Worm (Caenorhabditis elegans): ENCODE data around the gene lido-8.

DNA sequence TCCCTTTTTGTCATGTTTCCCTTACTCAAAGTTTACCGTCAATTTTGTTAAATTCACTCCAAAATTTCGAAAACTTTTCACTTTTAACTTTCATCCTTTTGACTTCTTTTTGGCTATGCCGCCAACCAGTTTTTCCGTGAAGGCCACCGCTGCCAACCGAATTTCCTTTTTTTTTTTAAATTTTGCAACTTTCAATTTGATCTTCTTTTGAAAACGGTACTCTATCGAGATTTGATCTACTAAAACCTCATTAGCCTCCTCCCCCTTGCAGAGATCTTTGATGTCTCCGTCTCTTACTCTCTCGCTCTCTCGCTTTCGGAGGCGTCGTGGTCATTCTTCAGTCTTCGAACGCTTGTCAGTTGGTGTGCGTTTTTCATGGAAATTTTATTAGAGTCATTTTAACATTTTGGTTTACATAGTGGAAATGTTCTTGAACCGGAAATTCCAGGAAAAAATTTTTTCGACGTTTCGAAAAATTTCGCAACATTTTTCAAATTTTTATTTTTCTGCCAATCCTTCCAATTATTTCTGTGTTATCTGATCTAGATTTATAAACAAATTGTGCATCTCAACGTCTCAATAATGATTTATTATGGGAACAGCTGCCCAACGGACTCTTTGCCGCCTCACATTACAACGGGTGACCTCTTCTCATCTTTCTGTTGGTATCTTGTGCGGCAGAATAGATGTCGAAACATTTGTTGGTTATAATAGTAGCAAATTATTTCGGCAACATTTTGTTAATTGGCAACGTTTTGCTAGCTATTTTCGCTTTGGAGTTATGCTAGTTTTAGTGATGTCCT, 2.0 kb upstream of the lido-8 start:
- TF ChIP-seq ahr-1 (tag; optimal IDR thresholded peaks at IDR 0.05) (no peak), fkh-6 (tag; optimal IDR thresholded peaks at IDR 0.05) (no peak), elt-2 (tag; optimal IDR thresholded peaks at IDR 0.05) (no peak), fkh-10 (GFP tag; optimal IDR thresholded peaks at IDR 0.05) (no peak), ets-4 (tag; optimal IDR thresholded peaks at IDR 0.05) (no peak), pha-4 (tag; optimal IDR thresholded peaks at IDR 0.05) (no peak), sox-4 (tag; optimal IDR thresholded peaks at IDR 0.05) (no peak), ama-1 (optimal IDR thresholded peaks at IDR 0.05) (no peak), lin-11 (tag; optimal IDR thresholded peaks at IDR 0.05) (no peak), odd-2 (tag; optimal IDR thresholded peaks at IDR 0.05) (no peak), unc-42 (tag; optimal IDR thresholded peaks at IDR 0.05) (no peak), dmd-4 (tag; optimal IDR thresholded peaks at IDR 0.05; ENCODE audit: borderline replicate concordance) (no peak)

All from whole organism, late embryonic.